Fruit fly (Drosophila melanogaster): ENCODE results near the gene Srp68.

DNA sequence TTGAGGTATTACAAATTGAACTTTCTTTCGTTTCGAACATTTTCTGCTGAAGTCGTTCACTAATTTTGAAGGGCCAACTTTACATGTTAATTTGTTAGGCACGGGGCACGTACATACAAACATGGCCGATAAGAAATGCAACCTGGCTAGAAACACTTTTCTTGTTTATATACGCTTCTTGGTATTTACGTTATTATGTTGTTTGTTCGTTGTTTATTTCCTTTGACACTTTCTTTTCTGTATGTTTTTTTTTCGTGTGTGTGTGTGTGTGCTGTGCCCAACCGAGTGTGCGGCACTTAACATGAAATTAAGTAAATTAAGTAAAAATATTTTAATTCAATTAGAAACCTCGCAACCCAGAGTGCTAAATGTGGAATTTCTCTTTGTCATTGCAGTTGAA lies 49.2 kb upstream of the Srp68 start:
- TF ChIP-seq insv (optimal IDR thresholded peaks at IDR 0.05) (no peak), psq (optimal IDR thresholded peaks at IDR 0.05) (no peak), Myc (optimal IDR thresholded peaks at IDR 0.05) (no peak), h (optimal IDR thresholded peaks at IDR 0.05) (no peak), ttk (optimal IDR thresholded peaks at IDR 0.05) (no peak), Sin3A (optimal IDR thresholded peaks at IDR 0.05) (no peak)
